Fruit fly (Drosophila melanogaster) whole organism, pupa: Measurements from ENCODE around the gene CG42538.
A peak's percentile ranks its signal among the peaks of the same experiment; 100 is the strongest.

Source experiments
- CG10348 ChIP-seq: fragments of 200-800 bp; sonication (Bioruptor generic); IDR thresholded peaks from 2 replicates; pipeline ENCODE4 v1.3.6; 2022; ENCODE audit warnings: missing biosample characterization, missing genetic modification characterization
- CG12605 ChIP-seq: fragments of 200-800 bp; sonication (Bioruptor generic); IDR thresholded peaks from 2 replicates; pipeline ENCODE4 v1.3.6; 2022; ENCODE audit warnings: missing biosample characterization, missing genetic modification characterization
- CG17806 ChIP-seq: fragments of 200-800 bp; sonication (Bioruptor generic); optimal IDR thresholded peaks from 2 replicates; lab custom pipeline; 2018; ENCODE audit warnings: missing biosample characterization, mild to moderate bottlenecking, missing genetic modification characterization, moderate library complexity
- CG8301 ChIP-seq: fragments of 200-800 bp; sonication (Bioruptor generic); optimal IDR thresholded peaks from 2 replicates; lab custom pipeline; 2018; ENCODE audit warnings: missing biosample characterization, mild to moderate bottlenecking, missing genetic modification characterization
- CG9948 ChIP-seq: fragments of 200-800 bp; sonication (Bioruptor generic); optimal IDR thresholded peaks from 2 replicates; lab custom pipeline; 2018; ENCODE audit warnings: missing biosample characterization, mild to moderate bottlenecking, missing genetic modification characterization, moderate library complexity
- D1 ChIP-seq: fragments of 200-800 bp; sonication (Bioruptor generic); optimal IDR thresholded peaks from 2 replicates; lab custom pipeline; 2018; ENCODE audit warnings: missing biosample characterization, mild to moderate bottlenecking, missing genetic modification characterization, moderate library complexity
- EcR ChIP-seq: fragments of 200-800 bp; sonication (Bioruptor generic); optimal IDR thresholded peaks from 3 replicates; lab custom pipeline; 2019; ENCODE audit warnings: missing biosample characterization, missing genetic modification characterization, mild to moderate bottlenecking, moderate library complexity, missing genetic modification reagents
- Pif1B ChIP-seq: fragments of 200-800 bp; sonication (Bioruptor generic); optimal IDR thresholded peaks from 3 replicates; lab custom pipeline; 2016; ENCODE audit warnings: missing biosample characterization, missing genetic modification characterization
- Snoo ChIP-seq: fragments of 200-800 bp; sonication (Bioruptor generic); optimal IDR thresholded peaks from 3 replicates; lab custom pipeline; 2017; ENCODE audit warnings: missing biosample characterization, mild to moderate bottlenecking, missing genetic modification characterization, inconsistent platforms

dm6 chr3L:16048086-16048485, 13.8 kb downstream of the CG42538 start:
- TF ChIP-seq CG12605 (GFP tag; lab: Robert Waterston, UW), result peak; percentile 50; the same call in 1 of the 2 replicates
- peak; percentile 58 for TF ChIP-seq CG17806 (tag; lab: Kevin White, UChicago)
- peak; percentile 59 for TF ChIP-seq CG9948 (tag; lab: Kevin White, UChicago)
- TF ChIP-seq Snoo, result peak; percentile 59
- peak; percentile 52 for TF ChIP-seq Pif1B (GFP tag; lab: Kevin White, UChicago)
- no peak for TF ChIP-seq EcR (GFP tag; lab: Kevin White, UChicago)
- no peak for TF ChIP-seq CG10348 (GFP tag; lab: Robert Waterston, UW)
- peak; percentile 6 for TF ChIP-seq D1
- TF ChIP-seq CG8301, result peak; percentile 44
